Fruit fly (Drosophila melanogaster) whole organism, embryonic: ENCODE results near the gene Nopp140.

Experiments
- ATbp ChIP-seq: fragments of 200-800 bp; sonication (Bioruptor generic); optimal IDR thresholded peaks from 2 replicates; lab custom pipeline; 2017; ENCODE audit warnings: missing biosample characterization, mild to moderate bottlenecking, missing genetic modification characterization, missing genetic modification reagents
- B-H2 ChIP-seq: fragments of 200-800 bp; sonication (Bioruptor generic); optimal IDR thresholded peaks from 2 replicates; lab custom pipeline; 2018; ENCODE audit warnings: missing biosample characterization, mild to moderate bottlenecking, missing genetic modification characterization
- Bteb2 ChIP-seq: fragments of 200-800 bp; sonication (Bioruptor generic); optimal IDR thresholded peaks from 2 replicates; lab custom pipeline; 2016; ENCODE audit warnings: missing biosample characterization, missing genetic modification characterization
- CG10147 ChIP-seq: fragments of 200-800 bp; sonication (Bioruptor generic); optimal IDR thresholded peaks from 2 replicates; lab custom pipeline; 2019; ENCODE audit warnings: missing biosample characterization, mild to moderate bottlenecking, missing genetic modification characterization, moderate library complexity
- CG10321 ChIP-seq: fragments of 200-800 bp; sonication (Bioruptor generic); IDR thresholded peaks from 2 replicates; pipeline ENCODE4 v1.3.6; 2022; ENCODE audit warnings: missing biosample characterization, missing genetic modification characterization
- CG12299 ChIP-seq: fragments of 200-800 bp; sonication (Bioruptor generic); optimal IDR thresholded peaks from 2 replicates; lab custom pipeline; 2018; ENCODE audit warnings: missing biosample characterization, mild to moderate bottlenecking, missing genetic modification characterization
- CG13424 ChIP-seq: fragments of 200-800 bp; sonication (Bioruptor generic); optimal IDR thresholded peaks from 2 replicates; lab custom pipeline; 2019; ENCODE audit warnings: missing biosample characterization, mild to moderate bottlenecking, missing genetic modification characterization, moderate library complexity
- CG14441 ChIP-seq: fragments of 200-800 bp; sonication (Bioruptor generic); IDR thresholded peaks from 2 replicates; pipeline ENCODE4 v1.3.6; 2022; ENCODE audit warnings: missing biosample characterization, missing genetic modification characterization
- CG15479 ChIP-seq: fragments of 200-800 bp; sonication (Bioruptor generic); optimal IDR thresholded peaks from 3 replicates; lab custom pipeline; 2019; ENCODE audit warnings: missing biosample characterization, mild to moderate bottlenecking, missing genetic modification characterization, moderate library complexity
- CG16779 ChIP-seq: fragments of 200-800 bp; sonication (Bioruptor generic); IDR thresholded peaks from 2 replicates; pipeline ENCODE4 v1.3.6; 2022; ENCODE audit warnings: missing biosample characterization, missing genetic modification characterization
- CG17359 ChIP-seq: fragments of 200-800 bp; sonication (Bioruptor generic); optimal IDR thresholded peaks from 3 replicates; lab custom pipeline; 2018; ENCODE audit warnings: missing biosample characterization, mild to moderate bottlenecking, missing genetic modification characterization, moderate library complexity
- CG17912 ChIP-seq: fragments of 200-800 bp; sonication (Bioruptor generic); optimal IDR thresholded peaks from 2 replicates; lab custom pipeline; 2018; ENCODE audit warnings: missing biosample characterization, mild to moderate bottlenecking, missing genetic modification characterization
- CG33213 ChIP-seq: fragments of 200-800 bp; sonication (Bioruptor generic); optimal IDR thresholded peaks from 3 replicates; lab custom pipeline; 2016; ENCODE audit warnings: missing biosample characterization, missing genetic modification characterization
- CG42726 ChIP-seq: fragments of 200-800 bp; sonication (Bioruptor generic); IDR thresholded peaks from 2 replicates; pipeline ENCODE4 v1.3.6; 2022; ENCODE audit warnings: missing biosample characterization, missing genetic modification characterization; ENCODE audit not compliant: partially characterized antibody
- CG5245 ChIP-seq: fragments of 200-800 bp; sonication (Bioruptor generic); optimal IDR thresholded peaks from 3 replicates; lab custom pipeline; 2016; ENCODE audit warnings: missing biosample characterization, missing genetic modification characterization
- CG8359 ChIP-seq: fragments of 200-800 bp; sonication (Bioruptor generic); optimal IDR thresholded peaks from 2 replicates; lab custom pipeline; 2017; ENCODE audit warnings: missing biosample characterization, mild to moderate bottlenecking, missing genetic modification characterization, borderline replicate concordance
- CG8924 ChIP-seq: fragments of 200-800 bp; optimal IDR thresholded peaks from 3 replicates; lab custom pipeline; 2019; ENCODE audit warnings: missing biosample characterization, mild to moderate bottlenecking, missing genetic modification characterization, moderate library complexity
- Deaf1 ChIP-seq: fragments of 200-800 bp; optimal IDR thresholded peaks from 3 replicates; lab custom pipeline; 2019; ENCODE audit warnings: missing biosample characterization, mild to moderate bottlenecking, missing genetic modification characterization, moderate library complexity
- Dll ChIP-seq: fragments of 200-800 bp; sonication (Bioruptor generic); IDR thresholded peaks from 4 replicates; pipeline ENCODE4 v1.3.6; 2022; ENCODE audit warnings: missing biosample characterization, missing genetic modification characterization; ENCODE audit not compliant: partially characterized antibody
- E2f1 ChIP-seq: fragments of 200-800 bp; sonication (Bioruptor generic); IDR thresholded peaks from 2 replicates; pipeline ENCODE4 v1.3.6; 2022; ENCODE audit warnings: missing biosample characterization, missing genetic modification characterization
- H2.0 ChIP-seq: fragments of 200-800 bp; sonication (Bioruptor generic); IDR thresholded peaks from 2 replicates; pipeline ENCODE4 v1.3.6; 2022; ENCODE audit warnings: missing biosample characterization, missing genetic modification characterization
- HLHmδ ChIP-seq: fragments of 200-800 bp; sonication (Bioruptor generic); optimal IDR thresholded peaks from 2 replicates; lab custom pipeline; 2018; ENCODE audit warnings: missing biosample characterization, mild to moderate bottlenecking, missing genetic modification characterization, moderate library complexity
- Lhr ChIP-seq: fragments of 200-800 bp; sonication (Bioruptor generic); optimal IDR thresholded peaks from 3 replicates; lab custom pipeline; 2017; ENCODE audit warnings: mild to moderate bottlenecking, missing biosample characterization, missing genetic modification reagents, missing genetic modification characterization
- Med ChIP-seq: fragments of 200-800 bp; sonication (Bioruptor generic); peaks from one replicate; lab custom pipeline; 2016; ENCODE audit warnings: missing biosample characterization, missing genetic modification characterization, mild to moderate bottlenecking, inconsistent platforms, moderate library complexity
- NC2α ChIP-seq: fragments of 200-800 bp; sonication (Bioruptor generic); optimal IDR thresholded peaks from 2 replicates; lab custom pipeline; 2016; ENCODE audit warnings: missing biosample characterization, missing genetic modification characterization
- PHDP ChIP-seq: fragments of 200-800 bp; sonication (Bioruptor generic); optimal IDR thresholded peaks from 3 replicates; lab custom pipeline; 2018; ENCODE audit warnings: missing biosample characterization, mild to moderate bottlenecking, missing genetic modification characterization, moderate library complexity
- Sin3A ChIP-seq: fragments of >200 bp; optimal IDR thresholded peaks from 2 replicates; lab custom pipeline; 2018
- Trl ChIP-seq, 3 experiments: fragments of >200 bp in 2 of 3; fragments of 200-800 bp in 1 of 3; sonication (Bioruptor generic) in 1 of 3; optimal IDR thresholded peaks; 2 replicates in 1 of 3; 3 replicates in 2 of 3; lab custom pipeline; 2016 to 2017; ENCODE audit warnings: missing biosample characterization in 1 of 3, missing genetic modification characterization in 1 of 3
- Usf ChIP-seq: fragments of 200-800 bp; sonication (Bioruptor generic); optimal IDR thresholded peaks from 2 replicates; lab custom pipeline; 2017; ENCODE audit warnings: missing genotype, missing biosample characterization, missing genetic modification characterization
- aop ChIP-seq: fragments of 200-800 bp; sonication (Bioruptor generic); IDR thresholded peaks from 2 replicates; pipeline ENCODE4 v1.3.6; 2022; ENCODE audit warnings: missing biosample characterization, missing genetic modification characterization
- ap ChIP-seq: fragments of 200-800 bp; sonication (Bioruptor generic); IDR thresholded peaks from 2 replicates; pipeline ENCODE4 v1.3.6; 2022; ENCODE audit warnings: missing biosample characterization, missing genetic modification characterization
- ara ChIP-seq: fragments of 200-800 bp; sonication (Bioruptor generic); IDR thresholded peaks from 2 replicates; pipeline ENCODE4 v1.3.6; 2022; ENCODE audit warnings: missing biosample characterization, missing genetic modification characterization
- bigmax ChIP-seq: fragments of 200-800 bp; sonication (Bioruptor generic); optimal IDR thresholded peaks from 2 replicates; lab custom pipeline; 2018; ENCODE audit warnings: missing biosample characterization, mild to moderate bottlenecking, missing genetic modification characterization
- bowl ChIP-seq: fragments of 200-800 bp; sonication (Bioruptor generic); IDR thresholded peaks from 2 replicates; pipeline ENCODE4 v1.3.6; 2022; ENCODE audit warnings: missing biosample characterization, missing genetic modification characterization
- cato ChIP-seq: fragments of 200-800 bp; sonication (Bioruptor generic); optimal IDR thresholded peaks from 2 replicates; lab custom pipeline; 2016; ENCODE audit warnings: missing biosample characterization, missing genetic modification characterization, borderline replicate concordance
- cwo ChIP-seq: fragments of 200-800 bp; sonication (Bioruptor generic); optimal IDR thresholded peaks from 3 replicates; lab custom pipeline; 2017; ENCODE audit warnings: missing biosample characterization, missing genetic modification characterization, mild to moderate bottlenecking, moderate library complexity, missing genetic modification reagents
- danr ChIP-seq: fragments of 200-800 bp; sonication (Bioruptor generic); IDR thresholded peaks from 2 replicates; pipeline ENCODE4 v1.3.6; 2022; ENCODE audit warnings: missing biosample characterization, missing genetic modification characterization
- dimm ChIP-seq: fragments of 200-800 bp; sonication (Bioruptor generic); IDR thresholded peaks from 2 replicates; pipeline ENCODE4 v1.3.6; 2022; ENCODE audit warnings: missing biosample characterization, missing genetic modification characterization
- dpn ChIP-seq, 2 experiments: fragments of 200-800 bp; sonication (Bioruptor generic); optimal IDR thresholded peaks; 3 replicates each; lab custom pipeline; 2016; ENCODE audit warnings: missing biosample characterization in 2 of 2, missing genetic modification characterization in 2 of 2
- gfzf ChIP-seq: fragments of 200-800 bp; sonication (Bioruptor generic); optimal IDR thresholded peaks from 2 replicates; lab custom pipeline; 2016; ENCODE audit warnings: missing biosample characterization, mild to moderate bottlenecking, missing genetic modification characterization, moderate library complexity
- lola ChIP-seq, 3 experiments: fragments of >200 bp in 2 of 3; fragments of 200-800 bp in 1 of 3; sonication (Bioruptor generic) in 1 of 3; optimal IDR thresholded peaks; 2 replicates each; lab custom pipeline; 2017 to 2019; ENCODE audit warnings: missing biosample characterization in 3 of 3, missing genetic modification characterization in 3 of 3, mild to moderate bottlenecking in 1 of 3, moderate library complexity in 1 of 3
- nmo ChIP-seq: fragments of 200-800 bp; sonication (Bioruptor generic); optimal IDR thresholded peaks from 2 replicates; lab custom pipeline; 2018; ENCODE audit warnings: missing biosample characterization, mild to moderate bottlenecking, missing genetic modification characterization, moderate library complexity
- slp2 ChIP-seq: fragments of 200-800 bp; sonication (Bioruptor generic); optimal IDR thresholded peaks from 2 replicates; lab custom pipeline; 2016; ENCODE audit warnings: missing biosample characterization, missing genetic modification characterization
- stwl ChIP-seq: fragments of 200-800 bp; sonication (Bioruptor generic); optimal IDR thresholded peaks from 3 replicates; lab custom pipeline; 2018; ENCODE audit warnings: missing biosample characterization, mild to moderate bottlenecking, missing genetic modification characterization, moderate library complexity
- tap ChIP-seq: fragments of 200-800 bp; optimal IDR thresholded peaks from 3 replicates; lab custom pipeline; 2019; ENCODE audit warnings: missing biosample characterization, mild to moderate bottlenecking, missing genetic modification characterization, moderate library complexity
- tin ChIP-seq: fragments of 200-800 bp; sonication (Bioruptor generic); optimal IDR thresholded peaks from 3 replicates; lab custom pipeline; 2016; ENCODE audit warnings: missing biosample characterization, missing genetic modification characterization
- tup ChIP-seq: fragments of 200-800 bp; sonication (Bioruptor generic); optimal IDR thresholded peaks from 2 replicates; lab custom pipeline; 2016; ENCODE audit warnings: missing biosample characterization, mild to moderate bottlenecking, missing genetic modification characterization, moderate library complexity
- vvl ChIP-seq: fragments of 200-800 bp; sonication (Bioruptor generic); IDR thresholded peaks from 2 replicates; pipeline ENCODE4 v1.3.6; 2022; ENCODE audit warnings: missing biosample characterization, missing genetic modification characterization
- z ChIP-seq: fragments of 200-800 bp; sonication (Bioruptor generic); IDR thresholded peaks from 3 replicates; pipeline ENCODE4 v1.3.6; 2022; ENCODE audit warnings: missing biosample characterization, missing genetic modification characterization

Nopp140 gene

DNA sequence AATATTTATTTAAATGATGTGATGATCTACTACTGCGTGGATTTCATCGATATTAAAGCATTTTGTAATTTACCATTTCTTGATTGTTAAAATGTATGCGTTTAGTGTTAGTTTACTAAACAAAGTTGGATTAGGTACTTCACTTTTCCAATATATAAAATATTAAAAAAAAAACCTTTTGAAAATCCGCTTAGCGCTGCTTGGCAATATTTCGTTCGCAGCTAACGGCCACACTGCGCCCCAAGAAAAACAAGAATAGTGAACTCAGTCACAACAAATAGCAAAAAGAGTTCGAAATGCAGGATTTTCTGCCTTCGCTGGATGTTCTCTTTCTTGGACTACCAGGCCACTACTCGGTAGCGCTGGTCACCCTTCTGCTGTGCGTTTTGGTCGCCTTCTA, 9.3 kb upstream of the Nopp140 start, which contains the start of gene CG7407 (continued):
- TF ChIP-seq tap (no peak), ara (GFP tag; lab: Robert Waterston, UW) (no peak), z (GFP tag; lab: Robert Waterston, UW) (no peak), NC2α (GFP tag; lab: Kevin White, UChicago) (no peak), Bteb2 (no peak), E2f1 (GFP tag; lab: Robert Waterston, UW) (no peak), danr (GFP tag; lab: Robert Waterston, UW) (no peak), CG17912 (no peak), gfzf (GFP tag; lab: Kevin White, UChicago) (peak; percentile 73), CG15479 (GFP tag; lab: Kevin White, UChicago) (no peak), Usf (GFP tag; lab: Kevin White, UChicago) (no peak), slp2 (GFP tag; lab: Kevin White, UChicago) (no peak), cato (GFP tag; lab: Kevin White, UChicago) (no peak), ATbp (GFP tag; lab: Kevin White, UChicago) (no peak), tup (GFP tag; lab: Kevin White, UChicago) (no peak), Med (GFP tag; lab: Kevin White, UChicago) (peak; percentile 34), cwo (GFP tag; lab: Kevin White, UChicago) (no peak), aop (GFP tag; lab: Robert Waterston, UW) (no peak), PHDP (tag; lab: Kevin White, UChicago) (no peak), B-H2 (GFP tag; lab: Kevin White, UChicago) (no peak), tin (no peak), Lhr (GFP tag; lab: Kevin White, UChicago) (peak; percentile 0)

- TF ChIP-seq CG5245 (GFP tag; lab: Kevin White, UChicago) (peak; percentile 16), bigmax (GFP tag; lab: Kevin White, UChicago) (peak; percentile 46), vvl (GFP tag; lab: Robert Waterston, UW) (peak; percentile 80), CG16779 (GFP tag; lab: Robert Waterston, UW) (peak; percentile 60; the same call in 1 of the 2 replicates), CG10321 (GFP tag; lab: Robert Waterston, UW) (peak; percentile 59; the same call in 1 of the 2 replicates), HLHmδ (peak; percentile 70), CG10147 (GFP tag; lab: Kevin White, UChicago) (no peak), ap (GFP tag; lab: Robert Waterston, UW) (no peak), CG33213 (GFP tag; lab: Kevin White, UChicago) (peak; percentile 85), dimm (GFP tag; lab: Robert Waterston, UW) (no peak), H2.0 (peak; percentile 48), CG8924 (tag; lab: Kevin White, UChicago) (peak; percentile 32), Deaf1 (no peak), CG42726 (peak; percentile 29; the same call in 1 of the 2 replicates), CG14441 (GFP tag; lab: Robert Waterston, UW) (peak; percentile 24; the same call in 1 of the 2 replicates), Sin3A (lab: Kevin White, UChicago) (peak; percentile 69), dpn (GFP tag; optimal IDR thresholded peaks at IDR 0.05; lab: Kevin White, UChicago) (peak; percentile 73 to 78), stwl (tag; lab: Kevin White, UChicago) (peak; percentile 93), nmo (GFP tag; lab: Kevin White, UChicago) (peak; percentile 69), CG17359 (tag; lab: Kevin White, UChicago) (peak; percentile 44), lola (GFP tag; optimal IDR thresholded peaks at IDR 0.05; lab: Kevin White, UChicago) (no peak), Trl (optimal IDR thresholded peaks at IDR 0.05; lab: Kevin White, UChicago) (no peak), Trl (GFP tag; optimal IDR thresholded peaks at IDR 0.05; lab: Kevin White, UChicago) (peak; percentile 82), bowl (no peak), CG8359 (GFP tag; lab: Kevin White, UChicago) (no peak), CG12299 (no peak), Dll (GFP tag; lab: Robert Waterston, UW) (peak; percentile 76), CG13424 (peak; percentile 26)
Measured at dm6 chr3L:21824725-21825353, 7.7 kb upstream of the Nopp140 start, which contains the start of gene eIF2A. eIF2A (plus strand) TSS chr3L:21824740.
